Fruit fly (Drosophila melanogaster) whole organism, wandering third instar larva: ENCODE data around the gene CG18178.

Experiments
- Abd-B ChIP-seq: fragments of >200 bp; optimal IDR thresholded peaks from 2 replicates; lab custom pipeline; 2017; ENCODE audit warnings: missing biosample characterization, missing genetic modification characterization
- CG32264 ChIP-seq: fragments of 200-800 bp; sonication (Bioruptor generic); optimal IDR thresholded peaks from 2 replicates; lab custom pipeline; 2016; ENCODE audit warnings: missing biosample characterization, missing genetic modification characterization
- dl ChIP-seq, 2 experiments: fragments of 175-275, 200-275 bp in 1 of 2; fragments of 200-275 bp in 1 of 2; sonication (Bioruptor generic); optimal IDR thresholded peaks; lab custom pipeline; 2018; ENCODE audit warnings: mild to moderate bottlenecking in 2 of 2, missing biosample characterization in 2 of 2, missing genetic modification characterization in 2 of 2, moderate library complexity in 2 of 2; ENCODE audit not compliant: partially characterized antibody in 2 of 2, insufficient read depth in 1 of 2
- dsf ChIP-seq: sonication (Bioruptor generic); optimal IDR thresholded peaks from 2 replicates; lab custom pipeline; 2016; ENCODE audit warnings: missing biosample characterization, missing genetic modification characterization, borderline replicate concordance
- fru ChIP-seq: fragments of 200-800 bp; sonication (Bioruptor generic); optimal IDR thresholded peaks from 3 replicates; lab custom pipeline; 2016; ENCODE audit warnings: missing biosample characterization, mild to moderate bottlenecking, missing genetic modification characterization
- jim ChIP-seq: fragments of 175-275, 200-325 bp; sonication (Bioruptor generic); optimal IDR thresholded peaks from 2 replicates; lab custom pipeline; 2016; ENCODE audit warnings: missing biosample characterization, mild to moderate bottlenecking, missing genetic modification characterization
- lola ChIP-seq: fragments of >200 bp; optimal IDR thresholded peaks from 2 replicates; lab custom pipeline; 2017; ENCODE audit warnings: missing biosample characterization, missing genetic modification characterization
- psq ChIP-seq: fragments of 200-800 bp; sonication (Bioruptor generic); optimal IDR thresholded peaks from 3 replicates; lab custom pipeline; 2017; ENCODE audit warnings: missing biosample characterization, mild to moderate bottlenecking, missing genetic modification characterization, moderate library complexity
- usp ChIP-seq: fragments of >200 bp; optimal IDR thresholded peaks from 2 replicates; lab custom pipeline; 2017; ENCODE audit warnings: missing biosample characterization, missing genetic modification characterization

dm6 chr3L:9708797-9709196 lies 10.1 kb downstream of the CG18178 start:
- no peak for TF ChIP-seq psq (GFP tag; lab: Kevin White, UChicago)
- TF ChIP-seq jim = no peak
- TF ChIP-seq fru = no peak
- TF ChIP-seq dl (GFP tag; optimal IDR thresholded peaks at IDR 0.05; lab: Kevin White, UChicago; ENCODE audit: insufficient read depth in 1 of 2, partially characterized antibody in 2 of 2) = no peak
- no peak for TF ChIP-seq CG32264 (GFP tag; lab: Kevin White, UChicago)
- TF ChIP-seq lola = no peak
- TF ChIP-seq usp (GFP tag; lab: Kevin White, UChicago) = no peak
- TF ChIP-seq dsf (GFP tag; lab: Kevin White, UChicago) = no peak
- TF ChIP-seq Abd-B = no peak
